Fruit fly (Drosophila melanogaster) whole organism, wandering third instar larva: ENCODE measurements around the gene VhaAC39-1.

Experiments
- Abd-B ChIP-seq: fragments of >200 bp; optimal IDR thresholded peaks from 2 replicates; lab custom pipeline; 2017; ENCODE audit warnings: missing biosample characterization, missing genetic modification characterization
- Dfd ChIP-seq: fragments of >200 bp; optimal IDR thresholded peaks from 2 replicates; lab custom pipeline; 2017; ENCODE audit warnings: missing biosample characterization, missing genetic modification characterization
- Hnf4 ChIP-seq: fragments of 200-800 bp; sonication (Bioruptor generic); optimal IDR thresholded peaks from 2 replicates; lab custom pipeline; 2016; ENCODE audit warnings: missing biosample characterization, mild to moderate bottlenecking, missing genetic modification characterization
- OdsH ChIP-seq: fragments of 200-800 bp; sonication (Bioruptor generic); optimal IDR thresholded peaks from 2 replicates; lab custom pipeline; 2016; ENCODE audit warnings: missing biosample characterization, mild to moderate bottlenecking, missing genetic modification characterization
- Rel ChIP-seq, 2 experiments: fragments of 200-800 bp; sonication (Bioruptor generic) in 1 of 2; optimal IDR thresholded peaks; 2 replicates in 1 of 2; 3 replicates in 1 of 2; lab custom pipeline; 2016 to 2019; ENCODE audit warnings: mild to moderate bottlenecking in 2 of 2, missing biosample characterization in 2 of 2, missing genetic modification characterization in 2 of 2, moderate library complexity in 1 of 2
- Sp1 ChIP-seq: fragments of 200-800 bp; sonication (Bioruptor generic); optimal IDR thresholded peaks from 3 replicates; lab custom pipeline; 2019; ENCODE audit warnings: missing biosample characterization, mild to moderate bottlenecking, missing genetic modification characterization, moderate library complexity
- br ChIP-seq: fragments of 200-800 bp; sonication (Bioruptor generic); optimal IDR thresholded peaks from 2 replicates; lab custom pipeline; 2016; ENCODE audit warnings: missing biosample characterization, missing genetic modification characterization
- fru ChIP-seq: fragments of 200-800 bp; sonication (Bioruptor generic); optimal IDR thresholded peaks from 3 replicates; lab custom pipeline; 2016; ENCODE audit warnings: missing biosample characterization, mild to moderate bottlenecking, missing genetic modification characterization
- h ChIP-seq: fragments of 200-800 bp; sonication (Bioruptor generic); optimal IDR thresholded peaks from 3 replicates; lab custom pipeline; 2016; ENCODE audit warnings: missing biosample characterization, mild to moderate bottlenecking, missing genetic modification characterization
- lola ChIP-seq: fragments of >200 bp; optimal IDR thresholded peaks from 2 replicates; lab custom pipeline; 2017; ENCODE audit warnings: missing biosample characterization, missing genetic modification characterization
- psq ChIP-seq: fragments of 200-800 bp; sonication (Bioruptor generic); optimal IDR thresholded peaks from 3 replicates; lab custom pipeline; 2017; ENCODE audit warnings: missing biosample characterization, mild to moderate bottlenecking, missing genetic modification characterization, moderate library complexity
- rgr ChIP-seq: fragments of 200-800 bp; sonication (Bioruptor generic); optimal IDR thresholded peaks from 3 replicates; lab custom pipeline; 2016; ENCODE audit warnings: missing biosample characterization, mild to moderate bottlenecking, missing genetic modification characterization
- tai ChIP-seq: sonication (Bioruptor generic); optimal IDR thresholded peaks from 2 replicates; lab custom pipeline; 2016; ENCODE audit warnings: missing biosample characterization, missing genetic modification characterization

DNA sequence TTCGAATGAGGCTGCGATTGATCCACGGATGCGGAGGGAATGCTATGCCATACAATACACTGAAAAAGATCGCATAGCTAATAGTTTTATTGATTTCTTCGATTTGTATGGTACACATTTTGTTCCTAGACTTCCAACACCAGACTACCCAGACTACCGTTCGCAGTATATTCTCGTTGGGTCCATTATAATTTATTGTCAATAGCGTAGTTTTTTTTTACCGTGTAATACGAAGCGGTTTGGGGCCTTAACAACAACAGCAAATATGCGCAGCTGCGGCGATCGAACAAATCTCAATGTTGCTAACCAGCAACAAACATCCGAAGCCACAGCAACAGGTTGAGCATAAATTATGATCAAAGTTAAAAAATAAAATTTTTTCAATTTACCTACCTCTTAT, 41.9 kb upstream of the VhaAC39-1 start:
- TF ChIP-seq fru (GFP tag; lab: Kevin White, UChicago), result no peak
- TF ChIP-seq Sp1, result peak; percentile 27
- TF ChIP-seq br, result peak; percentile 7
- no peak for TF ChIP-seq Dfd (GFP tag; lab: Kevin White, UChicago)
- TF ChIP-seq Rel (GFP tag; optimal IDR thresholded peaks at IDR 0.05; lab: Kevin White, UChicago), result no peak
- no peak for TF ChIP-seq Rel (tag; optimal IDR thresholded peaks at IDR 0.05; lab: Kevin White, UChicago)
- TF ChIP-seq lola (GFP tag; lab: Kevin White, UChicago), result no peak
- peak; percentile 32 for TF ChIP-seq h (GFP tag; lab: Kevin White, UChicago)
- TF ChIP-seq psq (GFP tag; lab: Kevin White, UChicago), result no peak
- TF ChIP-seq Abd-B, result no peak
- TF ChIP-seq tai (GFP tag; lab: Kevin White, UChicago), result no peak
- TF ChIP-seq OdsH (GFP tag; lab: Kevin White, UChicago), result no peak
- TF ChIP-seq rgr, result peak; percentile 14
- peak; percentile 26 for TF ChIP-seq Hnf4 (GFP tag; lab: Kevin White, UChicago)
